Worm (Caenorhabditis elegans) whole organism, L4/young adult: ENCODE data around the gene R08C7.11.

Source experiments
- W03F9.2 ChIP-seq: fragments of 150-350 bp; optimal IDR thresholded peaks from 2 replicates; lab custom pipeline; 2014; ENCODE audit warnings: missing biosample characterization, missing genetic modification characterization
- dao-5 ChIP-seq: sonication (generic microtip); optimal IDR thresholded peaks from 2 replicates; lab custom pipeline; 2016; ENCODE audit warnings: missing genotype, missing genetic modification characterization, moderate library complexity, missing compliant biosample characterization
- him-1 ChIP-seq: sonication (generic microtip); optimal IDR thresholded peaks from 2 replicates; lab custom pipeline; 2016; ENCODE audit warnings: missing genotype, missing genetic modification reagents, missing genetic modification characterization, missing compliant biosample characterization

DNA sequence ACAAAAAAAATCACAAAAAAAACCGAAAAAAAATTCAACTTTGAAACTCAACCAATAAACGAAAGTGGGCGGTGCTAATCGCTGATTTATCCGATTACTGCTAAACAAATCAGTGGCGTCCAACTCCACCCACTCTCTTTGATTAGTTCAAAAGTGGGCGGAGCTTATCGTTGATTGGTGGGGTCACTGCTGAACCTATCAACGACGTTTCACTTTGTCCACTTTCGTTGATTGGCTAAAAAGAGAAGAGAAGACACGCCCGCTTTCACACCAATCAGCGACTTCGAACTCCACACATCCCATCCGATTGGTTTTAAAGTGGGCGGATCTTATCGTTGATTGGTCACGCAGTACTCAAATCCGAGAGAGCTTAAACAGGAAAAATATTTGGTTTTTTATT, 30.9 kb downstream of the R08C7.11 start:
- no peak for TF ChIP-seq W03F9.2 (tag; lab: Kevin White, UChicago)
- no peak for TF ChIP-seq him-1
- TF ChIP-seq dao-5 (tag; lab: Kevin White, UChicago), result no peak
